Worm (Caenorhabditis elegans) whole organism, mixed stage, embryonic: ENCODE data around the gene C28H8.3.

Experiments
- M03D4.4 ChIP-seq: sonication (generic microtip); optimal IDR thresholded peaks from 2 replicates; lab custom pipeline; 2017; ENCODE audit warnings: mild to moderate bottlenecking, missing genetic modification characterization, missing compliant biosample characterization
- bed-3 ChIP-seq: fragments of 200-800 bp; sonication (Bioruptor generic); optimal IDR thresholded peaks from 3 replicates; lab custom pipeline; 2018; ENCODE audit warnings: mild to moderate bottlenecking, missing genetic modification characterization, moderate library complexity, missing compliant biosample characterization
- blmp-1 ChIP-seq: fragments of 150-350 bp; optimal IDR thresholded peaks from 2 replicates; lab custom pipeline; 2014; ENCODE audit warnings: missing biosample characterization, missing genetic modification characterization
- ceh-39 ChIP-seq: fragments of 150-350 bp; optimal IDR thresholded peaks from 2 replicates; lab custom pipeline; 2014; ENCODE audit warnings: missing biosample characterization, missing genetic modification characterization
- ceh-43 ChIP-seq: fragments of 200-800 bp; sonication (Bioruptor generic); optimal IDR thresholded peaks from 2 replicates; lab custom pipeline; 2018; ENCODE audit warnings: mild to moderate bottlenecking, missing genetic modification characterization, moderate library complexity, missing compliant biosample characterization
- ceh-83 ChIP-seq: fragments of 200-800 bp; sonication (Bioruptor generic); optimal IDR thresholded peaks from 2 replicates; lab custom pipeline; 2018; ENCODE audit warnings: mild to moderate bottlenecking, missing genetic modification characterization, missing compliant biosample characterization
- ces-1 ChIP-seq: fragments of 150-350 bp; optimal IDR thresholded peaks from 2 replicates; lab custom pipeline; 2014; ENCODE audit warnings: missing biosample characterization, missing genetic modification reagents, missing genetic modification characterization
- cnd-1 ChIP-seq: fragments of 200-800 bp; sonication (Bioruptor generic); optimal IDR thresholded peaks from 2 replicates; lab custom pipeline; 2018; ENCODE audit warnings: mild to moderate bottlenecking, missing genetic modification characterization, missing compliant biosample characterization
- drap-1 ChIP-seq: fragments of 200-800 bp; sonication (Bioruptor generic); optimal IDR thresholded peaks from 3 replicates; lab custom pipeline; 2018; ENCODE audit warnings: mild to moderate bottlenecking, missing genetic modification characterization, missing compliant biosample characterization
- elt-1 ChIP-seq: sonication (generic microtip); optimal IDR thresholded peaks from 2 replicates; lab custom pipeline; 2017; ENCODE audit warnings: missing genetic modification characterization, mild to moderate bottlenecking, missing compliant biosample characterization, antibody characterized with exemption, moderate library complexity, borderline replicate concordance; ENCODE audit not compliant: insufficient read depth
- flh-1 ChIP-seq: fragments of 200-800 bp; sonication (Bioruptor generic); optimal IDR thresholded peaks from 2 replicates; lab custom pipeline; 2018; ENCODE audit warnings: mild to moderate bottlenecking, missing genetic modification characterization, moderate library complexity, missing compliant biosample characterization
- ham-2 ChIP-seq: fragments of 200-800 bp; sonication (Bioruptor generic); optimal IDR thresholded peaks from 2 replicates; lab custom pipeline; 2018; ENCODE audit warnings: mild to moderate bottlenecking, missing genetic modification characterization, missing compliant biosample characterization
- hlh-1 ChIP-seq: fragments of 150-350 bp; optimal IDR thresholded peaks from 2 replicates; lab custom pipeline; 2014; ENCODE audit warnings: missing biosample characterization, missing genetic modification reagents, missing genetic modification characterization
- lin-13 ChIP-seq: fragments of 150-350 bp; optimal IDR thresholded peaks from 2 replicates; lab custom pipeline; 2014; ENCODE audit warnings: missing biosample characterization, missing genetic modification characterization
- lsy-2 ChIP-seq: fragments of 150-350 bp; optimal IDR thresholded peaks from 2 replicates; lab custom pipeline; 2014; ENCODE audit warnings: missing biosample characterization, missing genetic modification characterization
- mab-5 ChIP-seq: fragments of 150-350 bp; optimal IDR thresholded peaks from 2 replicates; lab custom pipeline; 2014; ENCODE audit warnings: missing biosample characterization, missing genetic modification characterization
- mep-1 ChIP-seq: fragments of 150-350 bp; optimal IDR thresholded peaks from 2 replicates; lab custom pipeline; 2017; ENCODE audit warnings: missing biosample characterization, missing genetic modification reagents, missing genetic modification characterization, inconsistent platforms
- mls-2 ChIP-seq: sonication (generic microtip); optimal IDR thresholded peaks from 2 replicates; lab custom pipeline; 2016; ENCODE audit warnings: mild to moderate bottlenecking, missing genetic modification characterization, moderate library complexity, missing compliant biosample characterization
- nhr-2 ChIP-seq: fragments of 150-350 bp; optimal IDR thresholded peaks from 2 replicates; lab custom pipeline; 2014; ENCODE audit warnings: missing biosample characterization, missing genetic modification characterization
- nhr-28 ChIP-seq: fragments of 150-350 bp; optimal IDR thresholded peaks from 2 replicates; lab custom pipeline; 2014; ENCODE audit warnings: missing biosample characterization, missing genetic modification characterization
- nhr-76 ChIP-seq: sonication (generic microtip); optimal IDR thresholded peaks from 2 replicates; lab custom pipeline; 2017; ENCODE audit warnings: missing biosample characterization, missing genetic modification characterization
- pha-4 ChIP-seq: fragments of 150-350 bp; optimal IDR thresholded peaks from 2 replicates; lab custom pipeline; 2018; ENCODE audit warnings: missing biosample characterization, missing genetic modification reagents, missing genetic modification characterization
- sem-2 ChIP-seq: fragments of 200-800 bp; sonication (Bioruptor generic); optimal IDR thresholded peaks from 2 replicates; lab custom pipeline; 2018; ENCODE audit warnings: mild to moderate bottlenecking, missing genetic modification characterization, missing compliant biosample characterization
- snpc-4 ChIP-seq: fragments of 150-350 bp; optimal IDR thresholded peaks from 2 replicates; lab custom pipeline; 2014; ENCODE audit warnings: missing biosample characterization, missing genetic modification characterization
- sptf-1 ChIP-seq: sonication (generic microtip); optimal IDR thresholded peaks from 2 replicates; lab custom pipeline; 2017; ENCODE audit warnings: mild to moderate bottlenecking, missing genetic modification characterization, moderate library complexity, missing compliant biosample characterization
- tbx-8 ChIP-seq: fragments of 200-800 bp; sonication (Bioruptor generic); optimal IDR thresholded peaks from 2 replicates; lab custom pipeline; 2018; ENCODE audit warnings: mild to moderate bottlenecking, missing genetic modification characterization, moderate library complexity, missing compliant biosample characterization
- unc-120 ChIP-seq: sonication (generic microtip); optimal IDR thresholded peaks from 2 replicates; lab custom pipeline; 2017; ENCODE audit warnings: missing genetic modification characterization, missing compliant biosample characterization; ENCODE audit not compliant: poor library complexity, severe bottlenecking
- unc-62 ChIP-seq: fragments of 150-350 bp; optimal IDR thresholded peaks from 2 replicates; lab custom pipeline; 2014; ENCODE audit warnings: missing biosample characterization, missing genetic modification reagents, missing genetic modification characterization
- zip-8 ChIP-seq: fragments of 150-350 bp; optimal IDR thresholded peaks from 2 replicates; lab custom pipeline; 2014; ENCODE audit warnings: missing biosample characterization, missing genetic modification characterization
- ztf-11 ChIP-seq: fragments of 150-350 bp; optimal IDR thresholded peaks from 2 replicates; lab custom pipeline; 2014; ENCODE audit warnings: missing biosample characterization, missing genetic modification characterization

Gene C28H8.3

DNA sequence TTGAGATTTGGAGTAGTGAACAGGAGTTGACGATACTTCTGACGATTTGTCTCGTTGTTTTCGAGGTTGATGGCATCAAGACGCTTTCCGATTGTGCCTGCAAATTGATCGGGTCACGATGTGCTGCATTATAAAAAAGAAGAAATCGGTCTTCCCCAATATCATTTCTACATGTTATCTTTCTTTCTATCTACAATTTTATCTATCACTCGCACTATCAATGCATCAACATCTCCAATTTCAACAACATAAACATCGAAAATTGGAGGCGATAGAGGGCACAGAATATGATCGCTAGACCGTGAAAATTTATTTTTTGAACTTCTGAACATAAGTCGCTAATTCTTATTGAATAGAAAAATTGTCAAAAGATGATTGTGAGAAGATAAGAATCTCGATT, 32.8 kb upstream of the C28H8.3 start:
- TF ChIP-seq elt-1, result peak; percentile 35
- TF ChIP-seq snpc-4, result no peak

ce11 chrIII:5876140-5876675, 32.3 kb upstream of the C28H8.3 start, which contains the start of gene aldo-2:
Gene aldo-2, minus strand, starts transcription at chrIII:5876625.
- TF ChIP-seq M03D4.4 (tag; lab: Kevin White, UChicago) (no peak), zip-8 (tag; lab: Kevin White, UChicago) (no peak), lin-13 (tag; lab: Kevin White, UChicago) (no peak), sptf-1 (no peak), mab-5 (no peak), sem-2 (GFP tag; lab: Kevin White, UChicago) (no peak), ham-2 (GFP tag; lab: Kevin White, UChicago) (no peak), mls-2 (tag; lab: Kevin White, UChicago) (no peak), pha-4 (tag; lab: Kevin White, UChicago) (no peak)

DNA sequence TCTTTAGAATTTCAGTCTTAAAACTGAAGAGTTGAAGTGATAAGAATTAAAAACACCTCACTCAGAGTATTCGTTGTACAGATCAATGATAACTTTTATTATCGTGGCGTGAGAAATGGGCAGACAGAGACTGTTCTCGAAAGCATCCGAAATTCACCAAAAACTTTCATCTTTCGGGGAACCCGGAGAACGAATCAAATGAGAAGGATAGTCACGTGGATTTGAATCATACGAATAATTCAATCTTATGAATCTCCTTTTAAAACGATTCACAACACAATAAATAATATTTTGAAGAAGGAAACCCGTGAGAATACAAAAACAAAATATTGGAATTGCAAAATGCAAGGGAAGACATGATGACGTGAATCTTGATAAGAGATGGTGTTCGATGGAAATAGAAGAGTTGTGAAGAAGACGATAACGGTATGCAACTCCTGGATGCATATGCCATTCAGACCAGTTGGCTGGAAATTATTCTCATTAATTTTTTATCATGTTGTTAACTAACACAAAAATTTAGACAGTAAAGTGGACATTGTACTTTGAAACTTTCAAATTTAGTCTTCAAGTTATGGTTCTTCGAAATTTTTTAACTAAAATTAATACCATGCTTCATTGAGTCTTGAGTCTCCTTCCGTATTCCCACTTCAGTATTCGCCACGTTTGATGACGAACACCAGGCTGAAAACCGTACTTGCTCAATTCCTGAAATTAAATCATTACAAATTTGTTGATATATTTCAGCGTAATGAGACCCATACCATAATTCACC, 31.4 kb upstream of the C28H8.3 start:
- no peak for TF ChIP-seq ceh-43
- TF ChIP-seq ces-1 (GFP tag; lab: Kevin White, UChicago), result no peak
- TF ChIP-seq nhr-76 (tag; lab: Kevin White, UChicago), result no peak
- TF ChIP-seq ceh-83 (GFP tag; lab: Kevin White, UChicago), result no peak
- no peak for TF ChIP-seq flh-1
- no peak for TF ChIP-seq bed-3 (GFP tag; lab: Kevin White, UChicago)

DNA sequence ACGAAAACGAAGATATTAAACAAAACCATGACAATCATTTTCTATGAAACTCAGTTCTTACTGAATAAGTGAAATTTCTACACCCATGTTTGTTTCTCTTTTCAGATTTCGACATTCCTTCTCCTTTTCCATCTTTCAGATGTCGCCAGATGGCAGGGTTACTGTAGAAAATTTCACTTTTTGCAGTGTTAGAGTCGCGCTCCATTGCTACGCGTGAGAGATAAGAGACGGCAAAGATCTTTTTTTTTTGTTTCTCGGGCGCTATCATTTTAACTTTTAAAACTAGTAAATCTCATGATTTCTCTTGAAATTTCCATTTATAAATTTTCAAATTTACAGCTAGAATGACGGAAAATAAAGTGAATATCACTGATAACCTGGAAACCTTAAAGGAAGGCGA, 30.3 kb upstream of the C28H8.3 start, which contains the start of the genes mig-21 and F01F1.2:
TSS of gene mig-21 (minus strand) at position 166 of the 400 bp plus-strand sequence.
TSS of gene F01F1.2 (plus strand) at position 340 of the 400 bp plus-strand sequence.
- TF ChIP-seq lsy-2 (tag; lab: Kevin White, UChicago) (peak; percentile 62), tbx-8 (GFP tag; lab: Kevin White, UChicago) (no peak)
- TF ChIP-seq, all 35 proteins: peak for 1

DNA sequence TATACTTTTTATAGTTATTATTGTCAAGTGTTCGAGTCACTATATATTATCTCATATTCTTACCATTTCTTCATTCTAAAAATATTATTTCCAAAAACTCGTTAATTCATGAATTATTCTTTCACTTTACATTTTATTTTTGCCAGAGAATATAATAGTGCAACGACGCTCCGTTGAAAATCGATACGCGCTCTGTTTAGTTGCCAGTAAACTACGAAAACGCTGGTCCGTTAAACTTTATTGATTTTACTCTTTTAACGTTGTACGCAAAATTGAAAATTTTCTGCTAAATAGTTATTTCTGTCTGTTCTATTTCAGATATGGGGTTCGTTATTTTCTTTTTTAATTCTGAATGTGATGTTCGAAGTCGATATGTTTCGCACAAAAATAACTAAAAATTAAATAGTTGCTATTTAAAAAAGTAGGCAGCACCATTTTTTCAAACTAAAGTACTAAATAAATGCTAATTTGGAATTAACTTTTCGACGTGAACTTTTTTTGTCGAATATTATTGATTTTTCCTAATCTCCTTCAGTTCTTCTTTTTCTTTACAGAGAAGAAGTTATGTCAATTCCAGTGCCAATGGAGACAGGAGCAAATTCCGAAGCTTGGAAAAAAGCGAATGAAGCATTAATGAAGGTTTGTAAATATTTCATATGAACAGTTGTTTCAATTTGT, 29.1 kb upstream of the C28H8.3 start, which contains the start of gene hpo-10:
TSS of gene hpo-10 (plus strand) at position 199 of the 678 bp plus-strand sequence.
- TF ChIP-seq unc-62 (GFP tag; lab: Kevin White, UChicago) (no peak), ces-1 (GFP tag; lab: Kevin White, UChicago) (peak; percentile 31), bed-3 (GFP tag; lab: Kevin White, UChicago) (no peak), ceh-39 (peak; percentile 52), flh-1 (no peak), ztf-11 (no peak), blmp-1 (tag; lab: Kevin White, UChicago) (no peak)

- no peak for TF ChIP-seq mep-1
- no peak for TF ChIP-seq nhr-76 (tag; lab: Kevin White, UChicago)
- no peak for TF ChIP-seq hlh-1
These were observed 26.2 kb upstream of the C28H8.3 start for ce11 chrIII:5882284-5882683.

ce11 chrIII:5882823-5883222, 25.7 kb upstream of the C28H8.3 start, which contains the start of gene F01F1.14:
Gene F01F1.14, minus strand, starts transcription at chrIII:5882923.
- TF ChIP-seq drap-1 (GFP tag; lab: Kevin White, UChicago) (no peak), sem-2 (GFP tag; lab: Kevin White, UChicago) (no peak), ceh-39 (no peak), flh-1 (no peak), unc-62 (GFP tag; lab: Kevin White, UChicago) (no peak), unc-120 (no peak), nhr-76 (tag; lab: Kevin White, UChicago) (no peak), nhr-2 (tag; lab: Kevin White, UChicago) (no peak), ztf-11 (no peak), mab-5 (no peak), lsy-2 (tag; lab: Kevin White, UChicago) (no peak), nhr-28 (tag; lab: Kevin White, UChicago) (no peak), cnd-1 (no peak), lin-13 (tag; lab: Kevin White, UChicago) (no peak), ham-2 (GFP tag; lab: Kevin White, UChicago) (no peak), ces-1 (GFP tag; lab: Kevin White, UChicago) (no peak)
